Worm (Caenorhabditis elegans) whole organism, L3 larva: ENCODE measurements around the gene srz-102.

Experiments
- aly-2 ChIP-seq: fragments of 150-350 bp; optimal IDR thresholded peaks from 2 replicates; lab custom pipeline; 2014; ENCODE audit warnings: missing biosample characterization, missing genetic modification characterization
- egl-5 ChIP-seq: fragments of 150-350 bp; optimal IDR thresholded peaks from 2 replicates; lab custom pipeline; 2017; ENCODE audit warnings: missing biosample characterization, missing genetic modification reagents, missing genetic modification characterization, inconsistent platforms
- elt-2 ChIP-seq: sonication (generic microtip); optimal IDR thresholded peaks from 2 replicates; lab custom pipeline; 2016; ENCODE audit warnings: missing genetic modification reagents, mild to moderate bottlenecking, missing genetic modification characterization, missing compliant biosample characterization
- fkh-10 ChIP-seq: sonication (generic microtip); optimal IDR thresholded peaks from 2 replicates; lab custom pipeline; 2017; ENCODE audit warnings: missing biosample characterization, missing genetic modification reagents, missing genetic modification characterization
- fos-1 ChIP-seq: fragments of 150-350 bp; optimal IDR thresholded peaks from 2 replicates; lab custom pipeline; 2014; ENCODE audit warnings: missing biosample characterization, missing genetic modification characterization
- jun-1 ChIP-seq: fragments of 150-350 bp; optimal IDR thresholded peaks from 2 replicates; lab custom pipeline; 2014; ENCODE audit warnings: missing biosample characterization, missing genetic modification reagents, missing genetic modification characterization
- lin-39 ChIP-seq: fragments of 150-350 bp; optimal IDR thresholded peaks from 2 replicates; lab custom pipeline; 2018; ENCODE audit warnings: missing biosample characterization, missing genetic modification reagents, missing genetic modification characterization
- nhr-237 ChIP-seq: fragments of 150-350 bp; optimal IDR thresholded peaks from 2 replicates; lab custom pipeline; 2014; ENCODE audit warnings: missing biosample characterization, missing genetic modification characterization
- nhr-76 ChIP-seq: fragments of 150-350 bp; sonication (generic microtip); optimal IDR thresholded peaks from 5 replicates; lab custom pipeline; 2014; ENCODE audit warnings: missing biosample characterization, missing genetic modification characterization
- pha-4 ChIP-seq: fragments of 150-350 bp; optimal IDR thresholded peaks from 2 replicates; lab custom pipeline; 2014; ENCODE audit warnings: missing biosample characterization, missing genetic modification reagents, missing genetic modification characterization
- sea-2 ChIP-seq: fragments of 150-350 bp; sonication (generic microtip); optimal IDR thresholded peaks from 4 replicates; lab custom pipeline; 2014; ENCODE audit warnings: missing biosample characterization, missing genetic modification reagents, missing genetic modification characterization
- snpc-4 ChIP-seq: fragments of 150-350 bp; optimal IDR thresholded peaks from 2 replicates; lab custom pipeline; 2014; ENCODE audit warnings: missing biosample characterization, missing genetic modification characterization
- zag-1 ChIP-seq: fragments of 150-350 bp; optimal IDR thresholded peaks from 2 replicates; lab custom pipeline; 2014; ENCODE audit warnings: missing biosample characterization, missing genetic modification characterization

ce11 chrV:16638204-16638603 is 49.1 kb upstream of the srz-102 start, which contains the start of gene srw-76:
- TF ChIP-seq nhr-76 (tag; lab: Kevin White, UChicago) (no peak), sea-2 (GFP tag; lab: Kevin White, UChicago) (no peak), lin-39 (tag; lab: Kevin White, UChicago) (no peak), snpc-4 (tag; lab: Kevin White, UChicago) (no peak), fos-1 (tag; lab: Kevin White, UChicago) (no peak), jun-1 (tag; lab: Kevin White, UChicago) (no peak), nhr-237 (tag; lab: Kevin White, UChicago) (no peak), fkh-10 (GFP tag; lab: Kevin White, UChicago) (no peak), pha-4 (tag; lab: Kevin White, UChicago) (no peak), egl-5 (tag; lab: Kevin White, UChicago) (no peak), elt-2 (tag; lab: Kevin White, UChicago) (no peak), zag-1 (no peak), aly-2 (tag; lab: Kevin White, UChicago) (no peak)
